Worm (Caenorhabditis elegans) whole organism, L4 larva: ENCODE measurements around the gene R09B5.11.

Experiments
- F10B5.3 ChIP-seq: sonication (generic microtip); optimal IDR thresholded peaks from 2 replicates; lab custom pipeline; 2016; ENCODE audit warnings: mild to moderate bottlenecking, missing genetic modification characterization, missing compliant biosample characterization
- F26F4.8 ChIP-seq: fragments of 200-800 bp; sonication (Bioruptor generic); conservative IDR thresholded peaks from 2 replicates; pipeline ENCODE4 v1.3.6; 2022; ENCODE audit warnings: missing genetic modification characterization, missing compliant biosample characterization
- T26A8.4 ChIP-seq: fragments of 200-800 bp; sonication (Bioruptor generic); IDR thresholded peaks from 2 replicates; pipeline ENCODE4 v1.3.6; 2022; ENCODE audit warnings: missing genetic modification characterization, missing compliant biosample characterization
- Y5F2A.4 ChIP-seq: fragments of 200-800 bp; sonication (Bioruptor generic); optimal IDR thresholded peaks from 2 replicates; lab custom pipeline; 2018; ENCODE audit warnings: mild to moderate bottlenecking, missing genetic modification characterization, missing compliant biosample characterization
- aha-1 ChIP-seq: fragments of 150-350 bp; peaks from one replicate; lab custom pipeline; 2014; ENCODE audit warnings: missing biosample characterization, missing genetic modification characterization
- aly-2 ChIP-seq: sonication (generic microtip); optimal IDR thresholded peaks from 2 replicates; lab custom pipeline; 2018; ENCODE audit warnings: missing biosample characterization, missing genetic modification characterization
- arid-1 ChIP-seq: fragments of 200-800 bp; sonication (Bioruptor generic); conservative IDR thresholded peaks from 2 replicates; pipeline ENCODE4 v1.3.6; 2022; ENCODE audit warnings: missing genetic modification reagents, missing genetic modification characterization, missing compliant biosample characterization
- ceh-32 ChIP-seq: sonication (generic microtip); optimal IDR thresholded peaks from 2 replicates; lab custom pipeline; 2016; ENCODE audit warnings: mild to moderate bottlenecking, missing genetic modification characterization, missing compliant biosample characterization; ENCODE audit not compliant: poor library complexity
- ceh-62 ChIP-seq: sonication (generic microtip); optimal IDR thresholded peaks from 2 replicates; lab custom pipeline; 2017; ENCODE audit warnings: missing biosample characterization, missing genetic modification characterization
- daf-16 ChIP-seq, 3 experiments: sonication (generic microtip); optimal IDR thresholded peaks; 2 replicates each; lab custom pipeline; 2016 to 2017; ENCODE audit warnings: missing genetic modification characterization in 3 of 3, missing genetic modification reagents in 3 of 3, mild to moderate bottlenecking in 2 of 3, missing compliant biosample characterization in 2 of 3, missing biosample characterization in 1 of 3, moderate library complexity in 1 of 3
- dmd-8 ChIP-seq: fragments of 200-800 bp; sonication (Bioruptor generic); IDR thresholded peaks from 2 replicates; pipeline ENCODE4 v1.3.6; 2022; ENCODE audit warnings: missing genetic modification characterization, missing compliant biosample characterization
- dve-1 ChIP-seq: sonication (generic microtip); optimal IDR thresholded peaks from 2 replicates; lab custom pipeline; 2017; ENCODE audit warnings: antibody characterized with exemption, mild to moderate bottlenecking, missing genetic modification characterization, missing compliant biosample characterization; ENCODE audit not compliant: insufficient read depth
- egl-27 ChIP-seq: sonication (generic microtip); optimal IDR thresholded peaks from 3 replicates; lab custom pipeline; 2017; ENCODE audit warnings: missing biosample characterization, missing genetic modification reagents, missing genetic modification characterization
- hlh-11 ChIP-seq: fragments of 200-800 bp; sonication (Bioruptor generic); optimal IDR thresholded peaks from 2 replicates; lab custom pipeline; 2018; ENCODE audit warnings: mild to moderate bottlenecking, missing genetic modification characterization, missing compliant biosample characterization
- lin-13 ChIP-seq: fragments of 150-350 bp; optimal IDR thresholded peaks from 2 replicates; lab custom pipeline; 2014; ENCODE audit warnings: missing biosample characterization, missing genetic modification reagents, missing genetic modification characterization
- lin-39 ChIP-seq: fragments of 150-350 bp; optimal IDR thresholded peaks from 2 replicates; lab custom pipeline; 2014; ENCODE audit warnings: missing biosample characterization, missing genetic modification reagents, missing genetic modification characterization
- lsy-2 ChIP-seq, 2 experiments: fragments of 150-350 bp in 1 of 2; sonication (generic microtip) in 1 of 2; optimal IDR thresholded peaks; 2 replicates each; lab custom pipeline; 2014 to 2017; ENCODE audit warnings: missing biosample characterization in 2 of 2, missing genetic modification characterization in 2 of 2
- madf-9 ChIP-seq: fragments of 200-800 bp; sonication (Bioruptor generic); conservative IDR thresholded peaks from 2 replicates; pipeline ENCODE4 v1.3.6; 2022; ENCODE audit warnings: missing genetic modification reagents, missing genetic modification characterization, missing compliant biosample characterization
- mdl-1 ChIP-seq, 2 experiments: fragments of 150-350 bp in 1 of 2; sonication (generic microtip) in 1 of 2; optimal IDR thresholded peaks; 2 replicates each; lab custom pipeline; 2014 to 2017; ENCODE audit warnings: missing biosample characterization in 2 of 2, missing genetic modification characterization in 2 of 2
- mdt-29 ChIP-seq: fragments of 200-800 bp; sonication (Bioruptor generic); IDR thresholded peaks from 2 replicates; pipeline ENCODE4 v1.3.6; 2022; ENCODE audit warnings: missing genetic modification reagents, missing genetic modification characterization, missing compliant biosample characterization
- mes-2 ChIP-seq: sonication (generic microtip); optimal IDR thresholded peaks from 2 replicates; lab custom pipeline; 2016; ENCODE audit warnings: missing genotype, mild to moderate bottlenecking, missing genetic modification characterization, missing compliant biosample characterization; ENCODE audit not compliant: poor library complexity, severe bottlenecking
- mxl-3 ChIP-seq: fragments of 200-800 bp; sonication (Bioruptor generic); optimal IDR thresholded peaks from 2 replicates; lab custom pipeline; 2018; ENCODE audit warnings: mild to moderate bottlenecking, missing genetic modification characterization, missing compliant biosample characterization
- nhr-102 ChIP-seq: sonication (generic microtip); optimal IDR thresholded peaks from 2 replicates; lab custom pipeline; 2016; ENCODE audit warnings: mild to moderate bottlenecking, missing genetic modification characterization, moderate library complexity, missing compliant biosample characterization
- nhr-25 ChIP-seq: sonication (generic microtip); optimal IDR thresholded peaks from 2 replicates; lab custom pipeline; 2017; ENCODE audit warnings: missing genetic modification characterization, mild to moderate bottlenecking, missing compliant biosample characterization, antibody characterized with exemption, moderate library complexity, borderline replicate concordance; ENCODE audit not compliant: insufficient read depth
- nhr-28 ChIP-seq: fragments of 150-350 bp; optimal IDR thresholded peaks from 2 replicates; lab custom pipeline; 2014; ENCODE audit warnings: missing biosample characterization, missing genetic modification characterization
- nhr-6 ChIP-seq: fragments of 150-350 bp; optimal IDR thresholded peaks from 2 replicates; lab custom pipeline; 2014; ENCODE audit warnings: missing biosample characterization, missing genetic modification characterization
- pqm-1 ChIP-seq: sonication (generic microtip); optimal IDR thresholded peaks from 2 replicates; lab custom pipeline; 2017; ENCODE audit warnings: missing biosample characterization, missing genetic modification characterization
- saeg-2 ChIP-seq: fragments of 200-800 bp; sonication (Bioruptor generic); IDR thresholded peaks from 2 replicates; pipeline ENCODE4 v1.3.6; 2022; ENCODE audit warnings: missing genetic modification reagents, missing genetic modification characterization, missing compliant biosample characterization
- sdz-12 ChIP-seq: fragments of 200-800 bp; sonication (Bioruptor generic); optimal IDR thresholded peaks from 2 replicates; lab custom pipeline; 2018; ENCODE audit warnings: mild to moderate bottlenecking, missing genetic modification characterization, missing compliant biosample characterization
- set-16 ChIP-seq: fragments of 200-800 bp; sonication (Bioruptor generic); IDR thresholded peaks from 2 replicates; pipeline ENCODE4 v1.3.6; 2022; ENCODE audit warnings: missing genetic modification reagents, missing genetic modification characterization, missing compliant biosample characterization
- unc-62 ChIP-seq, 3 experiments: fragments of 150-350 bp in 1 of 3; sonication (generic microtip); optimal IDR thresholded peaks in 2 of 3; peaks in 1 of 3; 1 replicate in 1 of 3; 2 replicates in 2 of 3; lab custom pipeline; 2014 to 2017; ENCODE audit warnings: missing biosample characterization in 3 of 3, missing genetic modification characterization in 3 of 3, missing genetic modification reagents in 3 of 3, missing genotype in 1 of 3
- vab-7 ChIP-seq: fragments of 200-800 bp; sonication (Bioruptor generic); IDR thresholded peaks from 2 replicates; pipeline ENCODE4 v1.3.6; 2022; ENCODE audit warnings: missing genetic modification reagents, missing genetic modification characterization, missing compliant biosample characterization

R09B5.11 gene

DNA sequence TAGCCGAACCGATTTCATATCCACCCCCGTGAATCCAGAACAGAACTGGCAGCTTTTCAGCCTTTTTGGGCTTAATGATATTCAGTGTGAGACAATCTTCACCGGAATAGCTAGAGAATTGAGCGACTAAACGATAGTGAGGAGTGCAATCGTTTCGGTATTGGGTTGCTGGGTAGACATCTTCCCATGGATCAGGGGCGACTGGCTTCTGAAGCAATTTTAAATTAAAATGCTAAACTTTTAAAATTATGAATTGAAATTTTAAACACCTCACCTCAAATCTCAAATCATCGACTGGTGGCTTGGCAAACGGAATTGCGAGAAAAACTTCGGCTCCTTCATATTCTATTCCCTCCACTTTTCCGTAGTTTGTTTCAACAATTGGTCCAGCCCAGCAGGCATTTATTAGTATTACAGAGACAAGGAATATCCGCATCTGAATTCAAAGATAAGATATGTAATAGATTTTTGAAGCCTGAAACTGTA, 7.3 kb upstream of the R09B5.11 start, which contains the start of gene ges-1:
TSS of gene ges-1 (minus strand) at position 436 of the 486 bp plus-strand sequence.
- no peak for TF ChIP-seq madf-9 (GFP tag; lab: Robert Waterston, UW)
- peak; percentile 90 for TF ChIP-seq aha-1 (tag; lab: Kevin White, UChicago)
- TF ChIP-seq unc-62 (GFP tag; optimal IDR thresholded peaks at IDR 0.05 in 1 of 2; lab: Kevin White, UChicago) = peak in 1 of 2 experiments; percentile 13
- TF ChIP-seq unc-62 (tag; optimal IDR thresholded peaks at IDR 0.05; lab: Kevin White, UChicago) = no peak
- TF ChIP-seq dmd-8 (GFP tag; lab: Robert Waterston, UW) = no peak
- TF ChIP-seq mdl-1 (tag; optimal IDR thresholded peaks at IDR 0.05; lab: Kevin White, UChicago) = no peak

DNA sequence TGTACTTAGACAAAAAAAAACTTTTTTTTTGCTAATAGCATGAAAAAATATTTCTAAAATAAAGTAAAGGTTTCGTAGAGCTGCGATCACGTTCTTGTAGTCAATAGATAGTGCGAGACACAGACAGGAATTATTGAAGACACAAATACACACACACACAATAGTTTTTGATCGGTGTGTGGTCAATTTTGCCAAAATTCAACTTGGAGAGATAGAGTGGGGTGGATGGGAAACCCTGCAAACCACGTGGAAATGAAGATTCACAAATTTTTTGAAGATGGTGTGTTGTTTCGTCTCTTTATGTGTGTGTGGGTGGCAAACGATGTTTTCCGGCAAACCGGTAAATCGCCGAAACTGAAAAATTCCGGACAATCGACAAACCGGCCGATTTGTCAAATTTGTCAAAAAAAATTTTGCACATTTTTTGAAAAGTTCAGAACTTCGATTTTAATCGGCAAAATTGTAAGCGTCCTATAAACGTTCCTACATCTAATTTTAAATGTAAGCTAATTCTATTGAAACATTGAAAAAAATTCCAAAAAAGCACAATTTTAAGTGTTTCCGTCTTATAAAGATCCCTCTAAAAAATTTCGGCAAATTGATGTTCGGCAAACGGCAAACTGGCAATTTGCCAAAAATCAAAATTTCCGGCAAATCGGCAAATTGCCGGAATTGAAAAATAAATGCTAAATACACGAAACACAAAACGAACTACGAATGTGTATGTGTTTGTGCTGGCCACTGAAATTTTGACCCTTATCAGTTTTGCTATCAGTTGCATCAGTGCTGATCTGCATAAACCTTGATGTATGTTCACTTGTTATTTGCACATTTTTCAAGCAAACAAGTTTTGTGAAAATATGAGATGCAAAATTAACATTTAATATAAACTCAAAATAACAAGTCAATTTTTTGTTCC, 6.2 kb upstream of the R09B5.11 start:
- peak; percentile 64 for TF ChIP-seq pqm-1
- no peak for TF ChIP-seq madf-9 (GFP tag; lab: Robert Waterston, UW)
- TF ChIP-seq nhr-102 (tag; lab: Kevin White, UChicago) = no peak
- no peak for TF ChIP-seq lsy-2 (tag; optimal IDR thresholded peaks at IDR 0.05; lab: Kevin White, UChicago)
- no peak for TF ChIP-seq ceh-32 (tag; lab: Kevin White, UChicago)
- TF ChIP-seq daf-16 (GFP tag; optimal IDR thresholded peaks at IDR 0.05; lab: Kevin White, UChicago) = no peak
- peak; percentile 90 for TF ChIP-seq daf-16 (tag; optimal IDR thresholded peaks at IDR 0.05; lab: Kevin White, UChicago)
- TF ChIP-seq hlh-11 = peak; percentile 4
- no peak for TF ChIP-seq mdt-29 (GFP tag; lab: Robert Waterston, UW)
- no peak for TF ChIP-seq arid-1
- no peak for TF ChIP-seq aly-2 (tag; lab: Kevin White, UChicago)
- no peak for TF ChIP-seq ceh-62 (tag; lab: Kevin White, UChicago)
- TF ChIP-seq vab-7 = no peak
- TF ChIP-seq F26F4.8 (GFP tag; lab: Robert Waterston, UW) = no peak
- TF ChIP-seq sdz-12 (GFP tag; lab: Kevin White, UChicago) = no peak
- TF ChIP-seq lin-13 (GFP tag; lab: Kevin White, UChicago) = no peak
- peak in 1 of 2 experiments; percentile 87 for TF ChIP-seq unc-62 (GFP tag; optimal IDR thresholded peaks at IDR 0.05 in 1 of 2; lab: Kevin White, UChicago)
- TF ChIP-seq unc-62 (tag; optimal IDR thresholded peaks at IDR 0.05; lab: Kevin White, UChicago) = no peak
- peak; percentile 97 for TF ChIP-seq aha-1 (tag; lab: Kevin White, UChicago)
- peak; percentile 28 for TF ChIP-seq dve-1 (tag; lab: Kevin White, UChicago)
- TF ChIP-seq nhr-28 (tag; lab: Kevin White, UChicago) = peak; percentile 87
- no peak for TF ChIP-seq F10B5.3
- TF ChIP-seq mxl-3 (GFP tag; lab: Kevin White, UChicago) = no peak

DNA sequence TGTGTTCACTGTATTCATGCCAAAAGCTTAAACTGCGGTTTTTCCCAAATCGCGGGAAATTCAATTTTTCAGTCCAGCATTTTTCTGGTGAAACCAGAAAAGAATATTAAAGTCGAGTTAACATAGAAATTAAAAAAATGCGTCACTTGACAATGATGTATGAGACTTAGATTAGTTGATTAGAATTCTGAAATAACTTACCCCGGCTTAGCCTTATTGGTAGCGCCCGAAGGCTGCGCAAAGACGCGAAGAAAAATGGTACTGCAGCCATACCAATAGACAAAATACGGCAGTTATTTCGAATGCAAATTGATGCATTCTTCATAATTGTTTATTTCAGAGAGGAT, 5.6 kb upstream of the R09B5.11 start:
- TF ChIP-seq saeg-2 (GFP tag; lab: Robert Waterston, UW) = no peak
- no peak for TF ChIP-seq lin-39 (tag; lab: Kevin White, UChicago)
- no peak for TF ChIP-seq nhr-102 (tag; lab: Kevin White, UChicago)
- TF ChIP-seq T26A8.4 (GFP tag; lab: Robert Waterston, UW) = no peak
- TF ChIP-seq hlh-11 = no peak
- TF ChIP-seq, all 104 proteins: peak for 0

DNA sequence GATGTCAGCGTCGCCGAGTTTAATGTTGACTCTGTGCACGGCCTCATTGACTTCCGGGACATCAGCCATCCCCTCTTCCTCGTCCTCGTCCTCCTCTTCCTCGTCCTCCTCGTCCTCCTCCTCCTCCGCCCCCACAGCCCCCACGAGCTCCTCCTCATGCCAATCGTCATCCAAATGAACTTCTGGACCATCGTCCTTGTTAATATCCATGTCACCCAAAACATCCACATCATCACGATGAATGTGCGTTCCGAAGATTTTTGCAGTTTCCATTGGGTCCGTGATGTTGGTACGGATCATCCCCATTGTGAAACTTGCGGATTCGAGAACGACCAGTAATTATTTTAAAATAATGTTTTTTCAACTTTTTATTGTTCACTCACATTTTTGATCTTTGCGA, 4.6 kb upstream of the R09B5.11 start:
- TF ChIP-seq set-16 (peak; percentile 80), ceh-62 (tag; lab: Kevin White, UChicago) (no peak), nhr-25 (no peak), aha-1 (tag; lab: Kevin White, UChicago) (peak; percentile 99), dve-1 (tag; lab: Kevin White, UChicago) (no peak)
- TF ChIP-seq, all 104 proteins: peak for 2

DNA sequence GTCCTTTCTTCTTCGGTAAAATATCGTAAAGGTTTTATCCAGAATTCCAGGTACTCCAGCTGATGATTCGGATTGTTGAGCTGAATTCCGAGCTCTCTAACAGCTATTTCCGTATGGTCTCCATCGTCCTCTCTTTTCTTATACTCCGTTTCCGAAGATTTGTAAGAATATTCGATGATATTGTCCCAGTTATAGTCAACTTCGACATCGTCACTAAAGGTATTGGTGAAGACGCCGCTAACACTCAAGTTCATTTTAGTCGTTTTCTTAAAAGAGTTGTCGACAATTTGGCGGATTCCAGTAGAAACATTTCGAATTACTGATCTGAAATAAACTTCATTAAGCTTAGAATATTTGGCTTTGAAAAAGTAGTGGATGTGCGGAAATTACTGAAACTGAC, 3.9 kb upstream of the R09B5.11 start:
- no peak for TF ChIP-seq vab-7
- TF ChIP-seq mes-2 (tag; lab: Kevin White, UChicago) = no peak
- no peak for TF ChIP-seq Y5F2A.4 (GFP tag; lab: Kevin White, UChicago)
- no peak for TF ChIP-seq nhr-6
- TF ChIP-seq egl-27 (tag; lab: Kevin White, UChicago) = no peak
- TF ChIP-seq nhr-25 = no peak
